Worm (Caenorhabditis elegans) whole organism, late embryonic: ENCODE data around the gene Y17G9A.2.

Experiments used
- C38D4.7 ChIP-seq: fragments of 200-800 bp; sonication (Bioruptor generic); optimal IDR thresholded peaks from 2 replicates; lab custom pipeline; 2018; ENCODE audit warnings: mild to moderate bottlenecking, missing genetic modification characterization, moderate library complexity, missing compliant biosample characterization
- ceh-18 ChIP-seq: sonication (generic microtip); optimal IDR thresholded peaks from 2 replicates; lab custom pipeline; 2016; ENCODE audit warnings: missing genetic modification characterization, missing compliant biosample characterization
- dve-1 ChIP-seq: sonication (generic microtip); optimal IDR thresholded peaks from 2 replicates; lab custom pipeline; 2017; ENCODE audit warnings: antibody characterized with exemption, mild to moderate bottlenecking, missing genetic modification characterization, missing compliant biosample characterization
- hlh-13 ChIP-seq: fragments of 200-800 bp; sonication (Bioruptor generic); optimal IDR thresholded peaks from 2 replicates; lab custom pipeline; 2018; ENCODE audit warnings: mild to moderate bottlenecking, missing genetic modification characterization, missing compliant biosample characterization
- nfya-1 ChIP-seq: sonication (generic microtip); optimal IDR thresholded peaks from 2 replicates; lab custom pipeline; 2017; ENCODE audit warnings: missing genetic modification characterization, mild to moderate bottlenecking, missing compliant biosample characterization, antibody characterized with exemption, moderate library complexity

- TF ChIP-seq dve-1 (no peak), C38D4.7 (GFP tag; lab: Kevin White, UChicago) (no peak), nfya-1 (tag; lab: Kevin White, UChicago) (no peak), ceh-18 (no peak), hlh-13 (GFP tag; lab: Kevin White, UChicago) (no peak)
These were observed 47.9 kb upstream of the Y17G9A.2 start, which contains the start of gene str-161 for ce11 chrIV:4903961-4904360.
